Worm (Caenorhabditis elegans): ENCODE results near the gene srg-10.

DNA sequence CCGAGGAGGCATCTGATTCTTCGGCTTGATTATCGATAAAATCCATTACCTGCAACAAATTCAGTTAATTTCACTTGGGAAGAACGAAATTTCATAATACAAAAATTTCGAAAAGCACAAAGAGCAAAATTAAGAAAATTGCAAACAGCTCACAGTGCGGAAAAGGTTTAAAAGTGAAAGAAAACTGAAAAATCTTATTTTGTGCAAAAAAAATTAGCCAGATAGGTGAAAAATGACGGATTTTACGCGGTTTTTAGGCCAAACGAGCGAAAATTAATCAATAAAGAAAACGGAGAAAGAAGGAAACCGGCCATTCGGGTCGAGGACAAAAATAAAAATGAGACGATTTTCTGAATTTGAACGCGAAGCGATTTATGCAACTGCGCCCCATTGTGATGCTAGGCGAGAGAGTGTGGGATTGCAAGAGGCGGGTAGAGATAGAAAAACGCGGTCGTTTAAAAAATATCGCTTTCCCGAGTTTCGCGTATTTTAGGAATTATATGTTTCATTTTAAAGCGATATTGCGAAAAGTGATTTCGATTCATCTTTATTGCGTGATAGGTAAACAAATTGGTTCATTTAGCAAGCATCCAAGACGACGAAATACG lies 43.2 kb downstream of the srg-10 start, which contains the start of gene emb-5:
- TF ChIP-seq lsy-2 (tag; optimal IDR thresholded peaks at IDR 0.05) = peak in 1 of 2 experiments; percentile 76
- TF ChIP-seq unc-30 (tag; optimal IDR thresholded peaks at IDR 0.05) = no peak

Measured in whole organism, L1 larva.